Worm (Caenorhabditis elegans): ENCODE results near the gene F59E12.8.

Gene F59E12.8

ce11 chrII:5592857-5593256, 43.9 kb downstream of the F59E12.8 start:
- no peak for TF ChIP-seq cnd-1 (tag; optimal IDR thresholded peaks at IDR 0.05)
- TF ChIP-seq mab-5 (tag; optimal IDR thresholded peaks at IDR 0.05): no peak
- TF ChIP-seq nhr-237 (tag; optimal IDR thresholded peaks at IDR 0.05): no peak
- no peak for TF ChIP-seq drap-1 (GFP tag; optimal IDR thresholded peaks at IDR 0.05)

DNA sequence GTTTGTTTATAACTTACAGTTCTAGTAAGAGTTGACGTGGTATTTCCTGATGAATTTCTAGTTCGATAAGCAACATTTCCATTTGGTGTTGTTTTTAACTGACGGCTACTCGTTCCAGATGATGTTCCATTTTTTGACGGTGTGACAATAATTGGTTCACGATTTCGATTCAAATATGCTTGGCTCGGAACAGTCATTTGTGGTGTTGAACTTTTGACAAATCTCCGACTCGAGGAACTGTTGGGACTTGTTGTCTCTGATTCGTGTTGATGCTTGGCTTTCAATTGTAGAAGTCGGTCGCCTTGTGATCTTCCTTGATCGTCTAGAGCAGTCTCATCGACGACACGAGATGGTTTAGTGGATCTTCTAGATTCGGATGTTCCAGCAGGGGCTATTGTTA, 45.2 kb downstream of the F59E12.8 start:
- TF ChIP-seq ham-2 (GFP tag; optimal IDR thresholded peaks at IDR 0.05): no peak
- no peak for TF ChIP-seq unc-120 (tag; optimal IDR thresholded peaks at IDR 0.05; ENCODE audit: poor library complexity, severe bottlenecking)

DNA sequence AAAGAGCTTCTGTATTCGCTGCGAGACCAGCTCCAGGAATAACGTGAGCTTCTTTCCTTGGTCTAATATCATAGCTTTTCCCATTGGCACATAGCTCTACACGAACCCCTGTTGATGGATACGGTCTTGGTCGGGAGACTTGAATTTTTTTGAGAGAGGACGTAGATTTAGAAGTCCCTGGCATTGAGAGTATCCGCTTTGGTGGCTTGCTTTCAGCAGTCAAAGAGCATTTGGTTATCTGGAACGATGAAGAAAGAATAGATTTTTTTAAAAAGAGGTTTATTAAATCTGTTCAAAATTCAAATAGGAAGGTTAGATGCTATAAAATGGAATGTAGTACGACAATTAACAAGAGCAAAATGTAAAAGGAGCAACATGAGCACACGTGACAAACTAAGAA, 47.0 kb downstream of the F59E12.8 start, which contains the start of gene C17G10.13:
C17G10.13 (minus strand) TSS at position 101 of the 400 bp plus-strand sequence.
- TF ChIP-seq ces-1 (GFP tag; optimal IDR thresholded peaks at IDR 0.05): no peak
- TF ChIP-seq ceh-39 (tag; optimal IDR thresholded peaks at IDR 0.05): no peak
- TF ChIP-seq sem-2 (GFP tag; optimal IDR thresholded peaks at IDR 0.05): no peak
- TF ChIP-seq sptf-1 (tag; optimal IDR thresholded peaks at IDR 0.05): no peak
- no peak for TF ChIP-seq mab-5 (tag; optimal IDR thresholded peaks at IDR 0.05)
- TF ChIP-seq unc-62 (GFP tag; optimal IDR thresholded peaks at IDR 0.05): no peak
- no peak for TF ChIP-seq unc-120 (tag; optimal IDR thresholded peaks at IDR 0.05; ENCODE audit: poor library complexity, severe bottlenecking)
- TF ChIP-seq ham-2 (GFP tag; optimal IDR thresholded peaks at IDR 0.05): no peak
- no peak for TF ChIP-seq ztf-11 (tag; optimal IDR thresholded peaks at IDR 0.05)
- TF ChIP-seq lin-13 (tag; optimal IDR thresholded peaks at IDR 0.05): no peak
- no peak for TF ChIP-seq elt-1 (tag; optimal IDR thresholded peaks at IDR 0.05; ENCODE audit: borderline replicate concordance, insufficient read depth)

- TF ChIP-seq lin-32 (GFP tag; optimal IDR thresholded peaks at IDR 0.05) (no peak), bed-3 (GFP tag; optimal IDR thresholded peaks at IDR 0.05) (no peak)
These were observed 48.9 kb downstream of the F59E12.8 start for ce11 chrII:5587794-5588193.

DNA sequence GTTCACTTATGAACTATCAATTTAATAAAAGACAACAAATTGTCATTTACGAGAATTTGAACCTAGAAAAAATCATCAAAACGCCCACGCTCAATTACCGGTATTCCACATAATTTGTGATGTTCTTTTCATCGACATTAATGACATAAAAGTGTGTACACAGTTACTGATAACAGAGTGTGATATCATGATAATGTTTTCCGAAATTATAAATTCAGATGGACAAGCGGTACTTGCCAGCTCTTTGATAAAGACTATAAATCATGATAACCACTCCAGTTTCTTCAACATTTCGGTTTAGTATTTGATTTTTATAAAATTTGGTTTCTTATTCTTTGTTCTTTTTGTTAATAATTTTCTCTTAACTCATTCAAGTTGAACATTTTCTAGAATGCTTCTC, 50.9 kb downstream of the F59E12.8 start, which contains the start of gene lys-8:
lys-8 (plus strand) TSS at position 391 of the 400 bp plus-strand sequence.
- TF ChIP-seq elt-3 (tag; optimal IDR thresholded peaks at IDR 0.05) (no peak), mls-2 (tag; optimal IDR thresholded peaks at IDR 0.05) (no peak), nhr-12 (tag; optimal IDR thresholded peaks at IDR 0.05) (no peak), tbx-8 (GFP tag; optimal IDR thresholded peaks at IDR 0.05) (no peak), M03D4.4 (tag; optimal IDR thresholded peaks at IDR 0.05) (no peak), cnd-1 (tag; optimal IDR thresholded peaks at IDR 0.05) (no peak), ham-2 (GFP tag; optimal IDR thresholded peaks at IDR 0.05) (no peak), elt-1 (tag; optimal IDR thresholded peaks at IDR 0.05; ENCODE audit: borderline replicate concordance, insufficient read depth) (no peak), nhr-76 (tag; optimal IDR thresholded peaks at IDR 0.05) (no peak), sem-2 (GFP tag; optimal IDR thresholded peaks at IDR 0.05) (no peak), nhr-237 (tag; optimal IDR thresholded peaks at IDR 0.05) (no peak), ceh-39 (tag; optimal IDR thresholded peaks at IDR 0.05) (no peak), ztf-11 (tag; optimal IDR thresholded peaks at IDR 0.05) (no peak), unc-120 (tag; optimal IDR thresholded peaks at IDR 0.05; ENCODE audit: poor library complexity, severe bottlenecking) (no peak), lin-13 (tag; optimal IDR thresholded peaks at IDR 0.05) (no peak), ceh-83 (GFP tag; optimal IDR thresholded peaks at IDR 0.05) (no peak), hlh-1 (tag; optimal IDR thresholded peaks at IDR 0.05) (no peak), drap-1 (GFP tag; optimal IDR thresholded peaks at IDR 0.05) (no peak), blmp-1 (tag; optimal IDR thresholded peaks at IDR 0.05) (no peak), bed-3 (GFP tag; optimal IDR thresholded peaks at IDR 0.05) (no peak)

Measured in whole organism, mixed stage, embryonic.